Worm (Caenorhabditis elegans) whole organism, young adult: ENCODE measurements around the gene cogc-4.

Experiments used
- bed-1 ChIP-seq: fragments of 200-800 bp; sonication (Bioruptor generic); IDR thresholded peaks from 2 replicates; pipeline ENCODE4 v1.3.6; 2022; ENCODE audit warnings: missing genetic modification reagents, missing genetic modification characterization, missing compliant biosample characterization
- ceh-100 ChIP-seq: fragments of 200-800 bp; sonication (Bioruptor generic); IDR thresholded peaks from 2 replicates; pipeline ENCODE4 v1.3.6; 2022; ENCODE audit warnings: missing genetic modification reagents, missing genetic modification characterization, missing compliant biosample characterization
- ceh-27 ChIP-seq: fragments of 200-800 bp; sonication (Bioruptor generic); optimal IDR thresholded peaks from 2 replicates; lab custom pipeline; 2018; ENCODE audit warnings: mild to moderate bottlenecking, missing genetic modification characterization, moderate library complexity, missing compliant biosample characterization
- mes-4 ChIP-seq: sonication (generic microtip); optimal IDR thresholded peaks from 2 replicates; lab custom pipeline; 2016; ENCODE audit warnings: missing genotype, missing genetic modification characterization, missing compliant biosample characterization
- nhr-80 ChIP-seq: sonication (generic microtip); optimal IDR thresholded peaks from 2 replicates; lab custom pipeline; 2016; ENCODE audit warnings: missing genetic modification characterization, missing compliant biosample characterization
- pha-4 ChIP-seq: fragments of 150-350 bp; sonication (generic microtip); optimal IDR thresholded peaks from 2 replicates; lab custom pipeline; 2014; ENCODE audit warnings: missing biosample characterization, missing genetic modification reagents, missing genetic modification characterization
- snpc-4 ChIP-seq, 5 experiments: fragments of 150-350 bp in 1 of 5; sonication (generic microtip) in 4 of 5; optimal IDR thresholded peaks; 2 replicates each; lab custom pipeline; 2014 to 2018; ENCODE audit warnings: missing genetic modification characterization in 5 of 5, missing biosample characterization in 3 of 5, antibody characterized with exemption in 2 of 5, mild to moderate bottlenecking in 2 of 5, missing compliant biosample characterization in 2 of 5, missing genotype in 2 of 5, moderate library complexity in 2 of 5, missing genetic modification reagents in 1 of 5
- unc-62 ChIP-seq: fragments of 150-350 bp; optimal IDR thresholded peaks from 2 replicates; lab custom pipeline; 2014; ENCODE audit warnings: missing biosample characterization, missing genetic modification reagents, missing genetic modification characterization
- ztf-28 ChIP-seq: fragments of 200-800 bp; sonication (Bioruptor generic); IDR thresholded peaks from 2 replicates; pipeline ENCODE4 v1.3.6; 2022; ENCODE audit warnings: missing genetic modification reagents, missing genetic modification characterization, missing compliant biosample characterization

DNA sequence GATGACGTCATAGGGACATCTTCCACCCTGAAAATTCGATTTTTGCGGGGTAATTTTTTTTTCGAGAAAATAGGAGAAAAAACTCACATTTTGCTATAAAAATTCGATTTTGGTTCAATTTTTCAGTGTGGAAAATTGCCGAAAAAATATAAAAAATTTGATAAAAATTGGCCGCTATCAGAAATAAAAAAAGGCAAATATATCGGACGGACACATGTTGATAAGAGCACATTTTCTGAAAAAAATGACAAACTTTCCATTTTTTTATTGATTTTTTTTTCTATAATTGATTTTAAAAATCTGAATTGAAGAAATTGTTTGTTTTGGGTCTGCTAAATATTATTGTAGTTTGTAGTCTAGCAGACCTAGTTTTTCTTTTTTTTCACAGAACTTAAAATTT is 47.8 kb upstream of the cogc-4 start, which contains the start of gene C13A10.1:
- TF ChIP-seq bed-1 (GFP tag; lab: Robert Waterston, UW) (no peak), ceh-100 (GFP tag; lab: Robert Waterston, UW) (no peak), unc-62 (GFP tag; lab: Kevin White, UChicago) (no peak), nhr-80 (tag; lab: Kevin White, UChicago) (peak; percentile 11), ztf-28 (GFP tag; lab: Robert Waterston, UW) (no peak), mes-4 (no peak), ceh-27 (GFP tag; lab: Kevin White, UChicago) (no peak), pha-4 (no peak), snpc-4 (GFP tag; optimal IDR thresholded peaks at IDR 0.05; lab: Kevin White, UChicago) (no peak), snpc-4 (tag; optimal IDR thresholded peaks at IDR 0.05; lab: Kevin White, UChicago) (no peak)
